Worm (Caenorhabditis elegans) whole organism, L3 larva: ENCODE data around the gene T26C5.5.
A peak's percentile ranks its signal among the peaks of the same experiment; 100 is the strongest.

Experiments
- R02D3.7 ChIP-seq: fragments of 150-350 bp; optimal IDR thresholded peaks from 2 replicates; lab custom pipeline; 2014; ENCODE audit warnings: missing biosample characterization, missing genetic modification characterization
- ZK546.5 ChIP-seq: sonication (generic microtip); optimal IDR thresholded peaks from 2 replicates; lab custom pipeline; 2017; ENCODE audit warnings: missing biosample characterization, missing genetic modification characterization
- aly-2 ChIP-seq: fragments of 150-350 bp; optimal IDR thresholded peaks from 2 replicates; lab custom pipeline; 2014; ENCODE audit warnings: missing biosample characterization, missing genetic modification characterization
- ceh-16 ChIP-seq: sonication (generic microtip); optimal IDR thresholded peaks from 2 replicates; lab custom pipeline; 2017; ENCODE audit warnings: missing biosample characterization, missing genetic modification characterization
- ceh-28 ChIP-seq: fragments of 150-350 bp; optimal IDR thresholded peaks from 2 replicates; lab custom pipeline; 2014; ENCODE audit warnings: missing biosample characterization, missing genetic modification reagents, missing genetic modification characterization
- ceh-82 ChIP-seq: fragments of 150-350 bp; optimal IDR thresholded peaks from 2 replicates; lab custom pipeline; 2014; ENCODE audit warnings: missing biosample characterization, missing genetic modification characterization
- ceh-9 ChIP-seq: sonication (generic microtip); optimal IDR thresholded peaks from 2 replicates; lab custom pipeline; 2018; ENCODE audit warnings: missing biosample characterization, missing genetic modification characterization
- daf-12 ChIP-seq: fragments of 150-350 bp; optimal IDR thresholded peaks from 2 replicates; lab custom pipeline; 2014; ENCODE audit warnings: missing biosample characterization, missing genetic modification reagents, missing genetic modification characterization
- egl-27 ChIP-seq: sonication (generic microtip); optimal IDR thresholded peaks from 4 replicates; lab custom pipeline; 2017; ENCODE audit warnings: missing biosample characterization, missing genetic modification reagents, missing genetic modification characterization
- elt-1 ChIP-seq: fragments of 150-350 bp; optimal IDR thresholded peaks from 2 replicates; lab custom pipeline; 2014; ENCODE audit warnings: missing biosample characterization, missing genetic modification characterization
- elt-2 ChIP-seq: sonication (generic microtip); optimal IDR thresholded peaks from 2 replicates; lab custom pipeline; 2016; ENCODE audit warnings: missing genetic modification reagents, mild to moderate bottlenecking, missing genetic modification characterization, missing compliant biosample characterization
- elt-3 ChIP-seq, 3 experiments: fragments of 150-350 bp in 1 of 3; sonication (generic microtip) in 2 of 3; optimal IDR thresholded peaks; 2 replicates in 2 of 3; 4 replicates in 1 of 3; lab custom pipeline; 2014 to 2017; ENCODE audit warnings: missing biosample characterization in 3 of 3, missing genetic modification characterization in 3 of 3
- eor-1 ChIP-seq, 2 experiments: fragments of 150-350 bp; optimal IDR thresholded peaks; 2 replicates each; lab custom pipeline; 2014 to 2018; ENCODE audit warnings: missing biosample characterization in 2 of 2, missing genetic modification characterization in 2 of 2
- fkh-10 ChIP-seq: sonication (generic microtip); optimal IDR thresholded peaks from 2 replicates; lab custom pipeline; 2017; ENCODE audit warnings: missing biosample characterization, missing genetic modification reagents, missing genetic modification characterization
- lin-15B ChIP-seq: fragments of 150-350 bp; optimal IDR thresholded peaks from 2 replicates; lab custom pipeline; 2014; ENCODE audit warnings: missing biosample characterization, missing genetic modification characterization
- lin-39 ChIP-seq: fragments of 150-350 bp; optimal IDR thresholded peaks from 2 replicates; lab custom pipeline; 2018; ENCODE audit warnings: missing biosample characterization, missing genetic modification reagents, missing genetic modification characterization
- mdl-1 ChIP-seq: fragments of 150-350 bp; optimal IDR thresholded peaks from 2 replicates; lab custom pipeline; 2014; ENCODE audit warnings: missing biosample characterization, missing genetic modification characterization
- mml-1 ChIP-seq: fragments of 150-350 bp; sonication (generic microtip); optimal IDR thresholded peaks from 3 replicates; lab custom pipeline; 2014; ENCODE audit warnings: missing biosample characterization, missing genetic modification characterization
- nhr-11 ChIP-seq: fragments of 150-350 bp; optimal IDR thresholded peaks from 2 replicates; lab custom pipeline; 2014; ENCODE audit warnings: missing biosample characterization, missing genetic modification characterization
- nhr-12 ChIP-seq: fragments of 150-350 bp; optimal IDR thresholded peaks from 2 replicates; lab custom pipeline; 2014; ENCODE audit warnings: missing biosample characterization, missing genetic modification characterization
- nhr-23 ChIP-seq: fragments of 150-350 bp; optimal IDR thresholded peaks from 2 replicates; lab custom pipeline; 2014; ENCODE audit warnings: missing biosample characterization, missing genetic modification reagents, missing genetic modification characterization
- nhr-25 ChIP-seq: sonication (generic microtip); optimal IDR thresholded peaks from 2 replicates; lab custom pipeline; 2017; ENCODE audit warnings: missing biosample characterization, missing genetic modification characterization
- nhr-28 ChIP-seq: fragments of 150-350 bp; optimal IDR thresholded peaks from 2 replicates; lab custom pipeline; 2014; ENCODE audit warnings: missing biosample characterization, missing genetic modification characterization
- nhr-43 ChIP-seq: sonication (generic microtip); optimal IDR thresholded peaks from 2 replicates; lab custom pipeline; 2016; ENCODE audit warnings: mild to moderate bottlenecking, missing genetic modification characterization, missing compliant biosample characterization; ENCODE audit not compliant: poor library complexity, severe bottlenecking
- nhr-67 ChIP-seq: fragments of 150-350 bp; optimal IDR thresholded peaks from 2 replicates; lab custom pipeline; 2014; ENCODE audit warnings: missing biosample characterization, missing genetic modification characterization
- pha-4 ChIP-seq: fragments of 150-350 bp; optimal IDR thresholded peaks from 2 replicates; lab custom pipeline; 2014; ENCODE audit warnings: missing biosample characterization, missing genetic modification reagents, missing genetic modification characterization
- pqm-1 ChIP-seq: fragments of 150-350 bp; optimal IDR thresholded peaks from 2 replicates; lab custom pipeline; 2017; ENCODE audit warnings: missing biosample characterization, missing genetic modification characterization, inconsistent platforms
- sea-2 ChIP-seq: fragments of 150-350 bp; sonication (generic microtip); optimal IDR thresholded peaks from 4 replicates; lab custom pipeline; 2014; ENCODE audit warnings: missing biosample characterization, missing genetic modification reagents, missing genetic modification characterization
- skn-1 ChIP-seq: fragments of 150-350 bp; optimal IDR thresholded peaks from 2 replicates; lab custom pipeline; 2014; ENCODE audit warnings: missing biosample characterization, missing genetic modification characterization
- unc-62 ChIP-seq: fragments of 150-350 bp; sonication (generic microtip); optimal IDR thresholded peaks from 4 replicates; lab custom pipeline; 2014; ENCODE audit warnings: missing biosample characterization, missing genetic modification reagents, missing genetic modification characterization
- zag-1 ChIP-seq: fragments of 150-350 bp; optimal IDR thresholded peaks from 2 replicates; lab custom pipeline; 2014; ENCODE audit warnings: missing biosample characterization, missing genetic modification characterization
- ztf-4 ChIP-seq: fragments of 150-350 bp; optimal IDR thresholded peaks from 2 replicates; lab custom pipeline; 2014; ENCODE audit warnings: missing biosample characterization, missing genetic modification characterization

The T26C5.5 gene

DNA sequence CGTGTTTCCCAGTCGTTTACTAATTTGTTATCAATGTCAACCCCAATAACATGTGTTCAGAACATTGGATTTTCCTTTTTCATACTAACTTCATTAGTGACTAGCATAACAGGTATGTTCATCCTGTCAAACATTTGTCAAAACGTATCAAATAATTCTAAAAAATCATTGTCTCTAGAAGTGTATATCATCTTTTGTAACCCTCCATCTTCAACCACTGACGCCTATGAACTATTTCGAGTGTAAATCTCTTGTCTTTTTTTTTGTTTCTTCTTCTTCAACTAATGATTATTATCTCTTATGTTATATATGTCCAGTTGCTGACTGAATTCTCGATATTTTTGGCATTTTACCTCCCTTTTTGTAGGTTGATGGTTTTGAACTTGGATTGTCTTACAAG, 8.8 kb downstream of the T26C5.5 start:
- TF ChIP-seq lin-15B (no peak), lin-39 (tag; lab: Kevin White, UChicago) (no peak), ceh-82 (tag; lab: Kevin White, UChicago) (no peak), egl-27 (tag; lab: Kevin White, UChicago) (no peak), nhr-11 (tag; lab: Kevin White, UChicago) (no peak), mdl-1 (tag; lab: Kevin White, UChicago) (no peak), skn-1 (tag; lab: Kevin White, UChicago) (no peak), nhr-25 (tag; lab: Kevin White, UChicago) (no peak), eor-1 (tag; optimal IDR thresholded peaks at IDR 0.05; lab: Kevin White, UChicago) (no peak), nhr-67 (no peak), zag-1 (tag; lab: Kevin White, UChicago) (no peak), elt-3 (tag; optimal IDR thresholded peaks at IDR 0.05; lab: Kevin White, UChicago) (no peak), ztf-4 (no peak), R02D3.7 (no peak), pqm-1 (no peak), ceh-9 (no peak), daf-12 (tag; lab: Kevin White, UChicago) (no peak)

ce11 chrII:9236972-9237371, 9.6 kb downstream of the T26C5.5 start:
- TF ChIP-seq R02D3.7 = no peak
- no peak for TF ChIP-seq ceh-9
- TF ChIP-seq nhr-43 = no peak
- no peak for TF ChIP-seq mdl-1 (tag; lab: Kevin White, UChicago)
- TF ChIP-seq elt-2 (tag; lab: Kevin White, UChicago) = no peak
- TF ChIP-seq unc-62 (GFP tag; lab: Kevin White, UChicago) = no peak
- no peak for TF ChIP-seq elt-3 (tag; optimal IDR thresholded peaks at IDR 0.05; lab: Kevin White, UChicago)
- TF ChIP-seq, all 47 proteins: peak for 0

- TF ChIP-seq mml-1 = no peak
- TF ChIP-seq nhr-43 = peak; percentile 26
Measured at ce11 chrII:9236283-9236682, 10.3 kb downstream of the T26C5.5 start, which contains the start of gene T26C5.3. Gene T26C5.3, plus strand, starts transcription at chrII:9236583.

DNA sequence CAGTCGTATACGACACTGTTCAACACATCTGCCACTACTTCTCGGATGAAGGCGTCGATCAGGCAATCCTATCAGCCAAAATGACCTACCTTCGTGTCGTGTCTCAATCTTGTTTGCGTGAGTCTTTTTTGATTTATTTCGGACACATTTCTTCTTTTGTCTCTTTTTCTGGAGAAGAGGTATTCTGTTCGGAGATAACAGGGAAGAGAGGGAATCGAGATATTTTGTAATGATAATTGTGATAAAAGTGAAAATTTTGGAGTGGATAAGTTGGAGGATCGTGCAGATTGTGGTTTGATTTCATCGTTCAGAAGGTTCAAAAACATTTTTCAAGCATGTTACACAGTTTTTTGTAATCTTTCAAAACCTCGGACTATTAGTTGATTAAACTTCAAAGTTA, 12.7 kb downstream of the T26C5.5 start:
- TF ChIP-seq ceh-16 (tag; lab: Kevin White, UChicago) (no peak), nhr-43 (peak; percentile 51)

- TF ChIP-seq elt-1 (tag; lab: Kevin White, UChicago) = no peak
- TF ChIP-seq aly-2 (tag; lab: Kevin White, UChicago) = no peak
- no peak for TF ChIP-seq lin-15B
- no peak for TF ChIP-seq ceh-9
- no peak for TF ChIP-seq daf-12 (tag; lab: Kevin White, UChicago)
- TF ChIP-seq, all 47 proteins: peak for 0
Measured at ce11 chrII:9232923-9233322, 13.6 kb downstream of the T26C5.5 start, which contains the start of gene T26C5.2. Gene T26C5.2, plus strand, starts transcription at chrII:9233223.

DNA sequence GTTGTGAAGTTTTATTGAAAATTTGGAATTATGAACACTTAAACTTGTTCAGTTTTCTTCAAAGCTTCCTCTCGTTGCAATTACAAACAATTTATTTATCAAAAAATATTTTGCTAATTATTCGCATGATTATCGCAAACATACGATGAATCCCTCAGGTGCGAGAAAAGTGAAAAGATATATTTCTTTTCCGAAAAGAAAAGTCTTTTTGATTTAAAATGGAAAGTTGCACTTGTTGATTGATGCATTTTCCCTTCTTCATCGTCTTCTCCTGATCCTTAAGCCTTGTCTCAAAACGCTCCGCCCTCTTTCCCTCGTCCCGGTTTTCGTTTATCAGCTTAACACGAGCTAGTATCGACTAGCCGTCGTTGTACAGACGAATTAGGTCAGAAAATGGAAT, 14.1 kb downstream of the T26C5.5 start:
- TF ChIP-seq ztf-4 = no peak
- no peak for TF ChIP-seq lin-15B
- no peak for TF ChIP-seq nhr-28
- peak; percentile 34 for TF ChIP-seq nhr-43
- TF ChIP-seq pqm-1 = no peak
- no peak for TF ChIP-seq ceh-16 (tag; lab: Kevin White, UChicago)
- TF ChIP-seq unc-62 (GFP tag; lab: Kevin White, UChicago) = no peak
- TF ChIP-seq fkh-10 = no peak
- no peak for TF ChIP-seq R02D3.7
- TF ChIP-seq ceh-82 (tag; lab: Kevin White, UChicago) = no peak
- no peak for TF ChIP-seq lin-39 (tag; lab: Kevin White, UChicago)
- no peak for TF ChIP-seq elt-3 (tag; optimal IDR thresholded peaks at IDR 0.05; lab: Kevin White, UChicago)
- TF ChIP-seq nhr-23 (tag; lab: Kevin White, UChicago) = peak; percentile 16

DNA sequence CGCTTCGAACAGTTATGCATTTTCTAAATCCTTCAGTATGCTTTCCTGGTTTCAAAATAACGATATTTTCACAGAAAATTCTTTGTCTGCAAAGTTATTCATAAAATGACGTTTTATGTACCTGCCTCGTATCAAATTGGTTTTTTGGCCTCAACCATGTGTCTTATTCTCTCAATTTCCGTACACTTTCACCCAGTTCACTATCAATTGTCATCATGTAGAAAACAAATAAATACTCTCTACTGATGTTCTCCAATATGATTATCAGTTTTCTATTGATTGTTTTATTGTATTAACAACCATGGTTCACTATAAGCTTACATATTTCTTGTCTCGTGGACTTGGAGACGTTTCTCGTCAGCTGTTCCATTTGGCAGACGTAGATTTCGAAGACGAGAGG, 15.3 kb downstream of the T26C5.5 start, which contains the start of gene gst-13:
gst-13 (plus strand) TSS at position 218 of the 400 bp plus-strand sequence.
- peak; percentile 96 for TF ChIP-seq pqm-1
- peak; percentile 82 for TF ChIP-seq skn-1 (tag; lab: Kevin White, UChicago)
- no peak for TF ChIP-seq sea-2
- TF ChIP-seq ceh-16 (tag; lab: Kevin White, UChicago) = no peak
- TF ChIP-seq ceh-28 (tag; lab: Kevin White, UChicago) = peak; percentile 1
- TF ChIP-seq mml-1 = no peak
- no peak for TF ChIP-seq nhr-12
- TF ChIP-seq elt-2 (tag; lab: Kevin White, UChicago) = peak; percentile 86
- TF ChIP-seq ZK546.5 (tag; lab: Kevin White, UChicago) = no peak
- TF ChIP-seq pha-4 (tag; lab: Kevin White, UChicago) = peak; percentile 64
- TF ChIP-seq, all 47 proteins: peak for 5
